Worm (Caenorhabditis elegans) whole organism, mixed stage, embryonic: ENCODE data around the gene F17H10.4.
A peak's percentile ranks its signal among the peaks of the same experiment; 100 is the strongest.

Experiments used
- M03D4.4 ChIP-seq: sonication (generic microtip); optimal IDR thresholded peaks from 2 replicates; lab custom pipeline; 2017; ENCODE audit warnings: mild to moderate bottlenecking, missing genetic modification characterization, missing compliant biosample characterization
- bed-3 ChIP-seq: fragments of 200-800 bp; sonication (Bioruptor generic); optimal IDR thresholded peaks from 3 replicates; lab custom pipeline; 2018; ENCODE audit warnings: mild to moderate bottlenecking, missing genetic modification characterization, moderate library complexity, missing compliant biosample characterization
- blmp-1 ChIP-seq: fragments of 150-350 bp; optimal IDR thresholded peaks from 2 replicates; lab custom pipeline; 2014; ENCODE audit warnings: missing biosample characterization, missing genetic modification characterization
- ceh-39 ChIP-seq: fragments of 150-350 bp; optimal IDR thresholded peaks from 2 replicates; lab custom pipeline; 2014; ENCODE audit warnings: missing biosample characterization, missing genetic modification characterization
- ceh-43 ChIP-seq: fragments of 200-800 bp; sonication (Bioruptor generic); optimal IDR thresholded peaks from 2 replicates; lab custom pipeline; 2018; ENCODE audit warnings: mild to moderate bottlenecking, missing genetic modification characterization, moderate library complexity, missing compliant biosample characterization
- ceh-83 ChIP-seq: fragments of 200-800 bp; sonication (Bioruptor generic); optimal IDR thresholded peaks from 2 replicates; lab custom pipeline; 2018; ENCODE audit warnings: mild to moderate bottlenecking, missing genetic modification characterization, missing compliant biosample characterization
- ces-1 ChIP-seq: fragments of 150-350 bp; optimal IDR thresholded peaks from 2 replicates; lab custom pipeline; 2014; ENCODE audit warnings: missing biosample characterization, missing genetic modification reagents, missing genetic modification characterization
- cnd-1 ChIP-seq: fragments of 200-800 bp; sonication (Bioruptor generic); optimal IDR thresholded peaks from 2 replicates; lab custom pipeline; 2018; ENCODE audit warnings: mild to moderate bottlenecking, missing genetic modification characterization, missing compliant biosample characterization
- drap-1 ChIP-seq: fragments of 200-800 bp; sonication (Bioruptor generic); optimal IDR thresholded peaks from 3 replicates; lab custom pipeline; 2018; ENCODE audit warnings: mild to moderate bottlenecking, missing genetic modification characterization, missing compliant biosample characterization
- elt-1 ChIP-seq: sonication (generic microtip); optimal IDR thresholded peaks from 2 replicates; lab custom pipeline; 2017; ENCODE audit warnings: missing genetic modification characterization, mild to moderate bottlenecking, missing compliant biosample characterization, antibody characterized with exemption, moderate library complexity, borderline replicate concordance; ENCODE audit not compliant: insufficient read depth
- elt-3 ChIP-seq: fragments of 150-350 bp; optimal IDR thresholded peaks from 2 replicates; lab custom pipeline; 2014; ENCODE audit warnings: missing biosample characterization, missing genetic modification characterization
- flh-1 ChIP-seq: fragments of 200-800 bp; sonication (Bioruptor generic); optimal IDR thresholded peaks from 2 replicates; lab custom pipeline; 2018; ENCODE audit warnings: mild to moderate bottlenecking, missing genetic modification characterization, moderate library complexity, missing compliant biosample characterization
- ham-2 ChIP-seq: fragments of 200-800 bp; sonication (Bioruptor generic); optimal IDR thresholded peaks from 2 replicates; lab custom pipeline; 2018; ENCODE audit warnings: mild to moderate bottlenecking, missing genetic modification characterization, missing compliant biosample characterization
- hlh-1 ChIP-seq: fragments of 150-350 bp; optimal IDR thresholded peaks from 2 replicates; lab custom pipeline; 2014; ENCODE audit warnings: missing biosample characterization, missing genetic modification reagents, missing genetic modification characterization
- lin-13 ChIP-seq: fragments of 150-350 bp; optimal IDR thresholded peaks from 2 replicates; lab custom pipeline; 2014; ENCODE audit warnings: missing biosample characterization, missing genetic modification characterization
- lin-32 ChIP-seq: fragments of 200-800 bp; sonication (Bioruptor generic); optimal IDR thresholded peaks from 2 replicates; lab custom pipeline; 2018; ENCODE audit warnings: mild to moderate bottlenecking, missing genetic modification characterization, missing compliant biosample characterization
- lsy-2 ChIP-seq: fragments of 150-350 bp; optimal IDR thresholded peaks from 2 replicates; lab custom pipeline; 2014; ENCODE audit warnings: missing biosample characterization, missing genetic modification characterization
- mab-5 ChIP-seq: fragments of 150-350 bp; optimal IDR thresholded peaks from 2 replicates; lab custom pipeline; 2014; ENCODE audit warnings: missing biosample characterization, missing genetic modification characterization
- mep-1 ChIP-seq: fragments of 150-350 bp; optimal IDR thresholded peaks from 2 replicates; lab custom pipeline; 2017; ENCODE audit warnings: missing biosample characterization, missing genetic modification reagents, missing genetic modification characterization, inconsistent platforms
- mls-2 ChIP-seq: sonication (generic microtip); optimal IDR thresholded peaks from 2 replicates; lab custom pipeline; 2016; ENCODE audit warnings: mild to moderate bottlenecking, missing genetic modification characterization, moderate library complexity, missing compliant biosample characterization
- nhr-12 ChIP-seq: fragments of 150-350 bp; optimal IDR thresholded peaks from 2 replicates; lab custom pipeline; 2014; ENCODE audit warnings: missing biosample characterization, missing genetic modification characterization
- nhr-2 ChIP-seq: fragments of 150-350 bp; optimal IDR thresholded peaks from 2 replicates; lab custom pipeline; 2014; ENCODE audit warnings: missing biosample characterization, missing genetic modification characterization
- nhr-237 ChIP-seq: fragments of 150-350 bp; optimal IDR thresholded peaks from 2 replicates; lab custom pipeline; 2014; ENCODE audit warnings: missing biosample characterization, missing genetic modification characterization
- nhr-28 ChIP-seq: fragments of 150-350 bp; optimal IDR thresholded peaks from 2 replicates; lab custom pipeline; 2014; ENCODE audit warnings: missing biosample characterization, missing genetic modification characterization
- nhr-76 ChIP-seq: sonication (generic microtip); optimal IDR thresholded peaks from 2 replicates; lab custom pipeline; 2017; ENCODE audit warnings: missing biosample characterization, missing genetic modification characterization
- pha-4 ChIP-seq: fragments of 150-350 bp; optimal IDR thresholded peaks from 2 replicates; lab custom pipeline; 2018; ENCODE audit warnings: missing biosample characterization, missing genetic modification reagents, missing genetic modification characterization
- sem-2 ChIP-seq: fragments of 200-800 bp; sonication (Bioruptor generic); optimal IDR thresholded peaks from 2 replicates; lab custom pipeline; 2018; ENCODE audit warnings: mild to moderate bottlenecking, missing genetic modification characterization, missing compliant biosample characterization
- snpc-4 ChIP-seq: fragments of 150-350 bp; optimal IDR thresholded peaks from 2 replicates; lab custom pipeline; 2014; ENCODE audit warnings: missing biosample characterization, missing genetic modification characterization
- sptf-1 ChIP-seq: sonication (generic microtip); optimal IDR thresholded peaks from 2 replicates; lab custom pipeline; 2017; ENCODE audit warnings: mild to moderate bottlenecking, missing genetic modification characterization, moderate library complexity, missing compliant biosample characterization
- tbx-8 ChIP-seq: fragments of 200-800 bp; sonication (Bioruptor generic); optimal IDR thresholded peaks from 2 replicates; lab custom pipeline; 2018; ENCODE audit warnings: mild to moderate bottlenecking, missing genetic modification characterization, moderate library complexity, missing compliant biosample characterization
- unc-120 ChIP-seq: sonication (generic microtip); optimal IDR thresholded peaks from 2 replicates; lab custom pipeline; 2017; ENCODE audit warnings: missing genetic modification characterization, missing compliant biosample characterization; ENCODE audit not compliant: poor library complexity, severe bottlenecking
- unc-39 ChIP-seq: fragments of 150-350 bp; optimal IDR thresholded peaks from 2 replicates; lab custom pipeline; 2014; ENCODE audit warnings: missing biosample characterization, missing genetic modification characterization
- unc-62 ChIP-seq: fragments of 150-350 bp; optimal IDR thresholded peaks from 2 replicates; lab custom pipeline; 2014; ENCODE audit warnings: missing biosample characterization, missing genetic modification reagents, missing genetic modification characterization
- zip-8 ChIP-seq: fragments of 150-350 bp; optimal IDR thresholded peaks from 2 replicates; lab custom pipeline; 2014; ENCODE audit warnings: missing biosample characterization, missing genetic modification characterization
- ztf-11 ChIP-seq: fragments of 150-350 bp; optimal IDR thresholded peaks from 2 replicates; lab custom pipeline; 2014; ENCODE audit warnings: missing biosample characterization, missing genetic modification characterization

F17H10.4 gene

ce11 chrX:13126420-13126819 lies at the start of gene F17H10.4:
F17H10.4 (minus strand) TSS chrX:13126520.
- TF ChIP-seq sptf-1 (tag; lab: Kevin White, UChicago) (no peak), tbx-8 (no peak), nhr-76 (tag; lab: Kevin White, UChicago) (no peak), nhr-28 (no peak), lin-13 (tag; lab: Kevin White, UChicago) (no peak), sem-2 (no peak), nhr-237 (tag; lab: Kevin White, UChicago) (no peak), lin-32 (GFP tag; lab: Kevin White, UChicago) (no peak), hlh-1 (no peak), snpc-4 (tag; lab: Kevin White, UChicago) (no peak)
- TF ChIP-seq, all 35 proteins: peak for 0

- TF ChIP-seq sem-2 (no peak), hlh-1 (peak; percentile 58)
Measured at ce11 chrX:13174437-13174836, 48.1 kb upstream of the F17H10.4 start.

ce11 chrX:13171206-13171605 lies 44.9 kb upstream of the F17H10.4 start:
- TF ChIP-seq ceh-43 = no peak
- TF ChIP-seq zip-8 (tag; lab: Kevin White, UChicago) = no peak
- no peak for TF ChIP-seq ceh-39 (tag; lab: Kevin White, UChicago)
- TF ChIP-seq ces-1 (GFP tag; lab: Kevin White, UChicago) = no peak

ce11 chrX:13170804-13171203 lies 44.5 kb upstream of the F17H10.4 start:
- no peak for TF ChIP-seq flh-1 (GFP tag; lab: Kevin White, UChicago)
- no peak for TF ChIP-seq unc-120 (tag; lab: Kevin White, UChicago)
- no peak for TF ChIP-seq blmp-1 (tag; lab: Kevin White, UChicago)
- no peak for TF ChIP-seq tbx-8
- no peak for TF ChIP-seq nhr-237 (tag; lab: Kevin White, UChicago)
- TF ChIP-seq ces-1 (GFP tag; lab: Kevin White, UChicago) = peak; percentile 93

ce11 chrX:13169975-13170374 lies 43.7 kb upstream of the F17H10.4 start, which contains the start of gene mob-2:
mob-2 (minus strand) TSS chrX:13170075.
- TF ChIP-seq nhr-28 = no peak
- TF ChIP-seq cnd-1 (tag; lab: Kevin White, UChicago) = no peak
- no peak for TF ChIP-seq lin-13 (tag; lab: Kevin White, UChicago)
- TF ChIP-seq, all 35 proteins: peak for 0

ce11 chrX:13169133-13169532 lies 42.8 kb upstream of the F17H10.4 start:
- TF ChIP-seq zip-8 (tag; lab: Kevin White, UChicago) = peak; percentile 72
- no peak for TF ChIP-seq ztf-11
- TF ChIP-seq M03D4.4 (tag; lab: Kevin White, UChicago) = no peak
- no peak for TF ChIP-seq elt-3 (tag; lab: Kevin White, UChicago)
- peak; percentile 88 for TF ChIP-seq nhr-2 (tag; lab: Kevin White, UChicago)
- no peak for TF ChIP-seq ceh-39 (tag; lab: Kevin White, UChicago)
- peak; percentile 23 for TF ChIP-seq ces-1 (GFP tag; lab: Kevin White, UChicago)
- no peak for TF ChIP-seq cnd-1 (tag; lab: Kevin White, UChicago)
- no peak for TF ChIP-seq ceh-43
- TF ChIP-seq drap-1 (GFP tag; lab: Kevin White, UChicago) = no peak
- TF ChIP-seq sptf-1 (tag; lab: Kevin White, UChicago) = no peak
- peak; percentile 2 for TF ChIP-seq lsy-2 (tag; lab: Kevin White, UChicago)
- TF ChIP-seq sem-2 = no peak
- no peak for TF ChIP-seq nhr-12 (tag; lab: Kevin White, UChicago)
- no peak for TF ChIP-seq nhr-76 (tag; lab: Kevin White, UChicago)
- no peak for TF ChIP-seq pha-4
- no peak for TF ChIP-seq tbx-8
- TF ChIP-seq ham-2 (GFP tag; lab: Kevin White, UChicago) = peak; percentile 33
- TF ChIP-seq mls-2 (tag; lab: Kevin White, UChicago) = peak; percentile 27
- peak; percentile 70 for TF ChIP-seq unc-120 (tag; lab: Kevin White, UChicago)
- TF ChIP-seq unc-62 = peak; percentile 84
- no peak for TF ChIP-seq ceh-83
- TF ChIP-seq unc-39 (tag; lab: Kevin White, UChicago) = no peak
- TF ChIP-seq nhr-237 (tag; lab: Kevin White, UChicago) = no peak
- TF ChIP-seq blmp-1 (tag; lab: Kevin White, UChicago) = no peak
- no peak for TF ChIP-seq snpc-4 (tag; lab: Kevin White, UChicago)
- TF ChIP-seq flh-1 (GFP tag; lab: Kevin White, UChicago) = no peak
- TF ChIP-seq lin-32 (GFP tag; lab: Kevin White, UChicago) = no peak
- TF ChIP-seq bed-3 = no peak
- peak; percentile 94 for TF ChIP-seq elt-1
- TF ChIP-seq mep-1 (tag; lab: Kevin White, UChicago) = no peak
- TF ChIP-seq lin-13 (tag; lab: Kevin White, UChicago) = no peak
- TF ChIP-seq nhr-28 = no peak
- TF ChIP-seq hlh-1 = peak; percentile 97
- no peak for TF ChIP-seq mab-5
